Worm (Caenorhabditis elegans): ENCODE results near the gene Y37E11AL.9.

ce11 chrIV:3733287-3733686 is 32.8 kb upstream of the Y37E11AL.9 start:
- TF ChIP-seq fkh-10 (GFP tag; optimal IDR thresholded peaks at IDR 0.05), result no peak
- no peak for TF ChIP-seq nfya-1 (tag; optimal IDR thresholded peaks at IDR 0.05)
- no peak for TF ChIP-seq ceh-6 (GFP tag; optimal IDR thresholded peaks at IDR 0.05)
- no peak for TF ChIP-seq F13H6.1 (tag; optimal IDR thresholded peaks at IDR 0.05)
- TF ChIP-seq nhr-11 (tag; optimal IDR thresholded peaks at IDR 0.05), result no peak
- no peak for TF ChIP-seq dmd-4 (tag; optimal IDR thresholded peaks at IDR 0.05; ENCODE audit: borderline replicate concordance)
- TF ChIP-seq lim-6 (tag; optimal IDR thresholded peaks at IDR 0.05), result no peak

Data from whole organism, late embryonic.